Worm (Caenorhabditis elegans): ENCODE measurements around the gene clec-213.

DNA sequence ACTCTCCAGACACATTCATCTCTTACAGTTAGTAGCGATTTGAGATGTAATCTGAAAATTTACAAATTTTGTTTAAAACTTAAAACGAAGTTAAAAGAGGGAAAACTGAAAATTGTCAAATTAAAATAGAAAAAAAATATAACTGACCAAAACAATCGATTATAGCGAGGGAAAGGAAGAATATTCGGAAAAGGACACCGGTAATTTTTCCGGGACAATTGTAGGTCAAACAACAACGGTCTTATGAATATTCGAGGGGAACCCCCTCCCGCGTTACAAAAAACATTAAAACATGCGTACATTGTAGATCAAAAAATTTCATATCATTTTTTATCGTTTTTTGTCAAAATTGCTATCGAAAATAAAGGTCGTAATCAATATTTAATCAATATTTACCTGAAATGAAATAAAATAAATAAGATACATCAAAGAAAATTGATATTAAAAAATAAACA lies 17.1 kb downstream of the clec-213 start, which contains the start of gene C50E3.12:
- TF ChIP-seq lir-3 (tag; optimal IDR thresholded peaks at IDR 0.05; ENCODE audit: poor library complexity): no peak
- no peak for TF ChIP-seq ama-1 (optimal IDR thresholded peaks at IDR 0.05)
- no peak for TF ChIP-seq nhr-12 (tag; optimal IDR thresholded peaks at IDR 0.05)

All from whole organism, L1 larva.